Fruit fly (Drosophila melanogaster) S2 (cell line): ENCODE data around the gene Vsx2.

Experiments
- CG8478 ChIP-seq: fragments of >200 bp; optimal IDR thresholded peaks from 2 replicates; lab custom pipeline; 2018
- CTCF ChIP-seq, 2 experiments: fragments of >200 bp; optimal IDR thresholded peaks; 2 replicates each; lab custom pipeline; 2018

dm6 chrX:5596554-5596953 is 36.6 kb upstream of the Vsx2 start:
- TF ChIP-seq CTCF (optimal IDR thresholded peaks at IDR 0.05; lab: Kevin White, UChicago) (no peak), CG8478 (lab: Kevin White, UChicago) (no peak)
